Worm (Caenorhabditis elegans) whole organism, L1 larva: Measurements from ENCODE around the gene C37C3.18.

Source experiments
- C16A3.4 ChIP-seq: fragments of 150-350 bp; optimal IDR thresholded peaks from 2 replicates; lab custom pipeline; 2014; ENCODE audit warnings: missing biosample characterization, missing genetic modification characterization
- C34B4.2 ChIP-seq: sonication (generic microtip); optimal IDR thresholded peaks from 2 replicates; lab custom pipeline; 2017; ENCODE audit warnings: mild to moderate bottlenecking, missing genetic modification characterization, missing compliant biosample characterization
- F16B12.6 ChIP-seq: fragments of 150-350 bp; optimal IDR thresholded peaks from 2 replicates; lab custom pipeline; 2014; ENCODE audit warnings: missing biosample characterization, missing genetic modification characterization
- aly-2 ChIP-seq: fragments of 150-350 bp; optimal IDR thresholded peaks from 2 replicates; lab custom pipeline; 2014; ENCODE audit warnings: missing biosample characterization, missing genetic modification characterization
- ama-1 ChIP-seq: fragments of 150-350 bp; optimal IDR thresholded peaks from 2 replicates; lab custom pipeline; 2014
- ceh-63 ChIP-seq: fragments of 200-800 bp; sonication (Bioruptor generic); optimal IDR thresholded peaks from 2 replicates; lab custom pipeline; 2018; ENCODE audit warnings: mild to moderate bottlenecking, missing genetic modification characterization, missing compliant biosample characterization
- ceh-8 ChIP-seq: fragments of 200-800 bp; sonication (Bioruptor generic); optimal IDR thresholded peaks from 2 replicates; lab custom pipeline; 2018; ENCODE audit warnings: mild to moderate bottlenecking, missing genetic modification characterization, moderate library complexity, missing compliant biosample characterization
- ceh-82 ChIP-seq, 3 experiments: fragments of 150-350 bp in 1 of 3; sonication (generic microtip) in 2 of 3; optimal IDR thresholded peaks; 2 replicates each; lab custom pipeline; 2014 to 2017; ENCODE audit warnings: missing biosample characterization in 3 of 3, missing genetic modification characterization in 3 of 3
- ceh-88 ChIP-seq: fragments of 200-800 bp; sonication (Bioruptor generic); IDR thresholded peaks from 2 replicates; pipeline ENCODE4 v1.3.6; 2022; ENCODE audit warnings: missing genetic modification characterization, missing compliant biosample characterization
- ceh-90 ChIP-seq: sonication (generic microtip); optimal IDR thresholded peaks from 2 replicates; lab custom pipeline; 2016; ENCODE audit warnings: missing genetic modification characterization, missing compliant biosample characterization
- dpl-1 ChIP-seq, 3 experiments: fragments of 150-350 bp in 2 of 3; sonication (generic microtip) in 1 of 3; optimal IDR thresholded peaks; 2 replicates each; lab custom pipeline; 2014 to 2017; ENCODE audit warnings: missing biosample characterization in 3 of 3, missing genetic modification characterization in 3 of 3, missing genetic modification reagents in 3 of 3
- efl-1 ChIP-seq, 4 experiments: fragments of 150-350 bp; optimal IDR thresholded peaks in 3 of 4; peaks in 1 of 4; 1 replicate in 1 of 4; 2 replicates in 3 of 4; lab custom pipeline; 2014; ENCODE audit warnings: missing biosample characterization in 2 of 4, missing genetic modification characterization in 2 of 4, missing genetic modification reagents in 2 of 4
- egl-27 ChIP-seq, 2 experiments: fragments of 150-350 bp in 1 of 2; sonication (generic microtip); optimal IDR thresholded peaks; 3 replicates each; lab custom pipeline; 2017 to 2018; ENCODE audit warnings: missing biosample characterization in 2 of 2, missing genetic modification characterization in 2 of 2, missing genetic modification reagents in 2 of 2
- elt-2 ChIP-seq: sonication (generic microtip); optimal IDR thresholded peaks from 2 replicates; lab custom pipeline; 2016; ENCODE audit warnings: missing genetic modification characterization, mild to moderate bottlenecking, inconsistent platforms, missing compliant biosample characterization, missing genetic modification reagents
- elt-3 ChIP-seq, 6 experiments: fragments of 150-350 bp in 1 of 6; sonication (generic microtip); optimal IDR thresholded peaks; 2 replicates each; lab custom pipeline; 2017 to 2018; ENCODE audit warnings: missing biosample characterization in 6 of 6, missing genetic modification characterization in 6 of 6, inconsistent platforms in 1 of 6
- fkh-4 ChIP-seq: sonication (generic microtip); optimal IDR thresholded peaks from 2 replicates; lab custom pipeline; 2016; ENCODE audit warnings: missing compliant biosample characterization, missing genetic modification characterization, borderline replicate concordance
- fkh-8 ChIP-seq: sonication (generic microtip); optimal IDR thresholded peaks from 2 replicates; lab custom pipeline; 2016; ENCODE audit warnings: mild to moderate bottlenecking, missing genetic modification characterization, missing compliant biosample characterization
- fos-1 ChIP-seq: fragments of 150-350 bp; optimal IDR thresholded peaks from 2 replicates; lab custom pipeline; 2014; ENCODE audit warnings: missing biosample characterization, missing genetic modification characterization
- hlh-17 ChIP-seq: fragments of 200-800 bp; sonication (Bioruptor generic); optimal IDR thresholded peaks from 2 replicates; lab custom pipeline; 2018; ENCODE audit warnings: missing genetic modification characterization, mild to moderate bottlenecking, missing compliant biosample characterization, moderate library complexity, borderline replicate concordance
- hlh-4 ChIP-seq: sonication (generic microtip); optimal IDR thresholded peaks from 2 replicates; lab custom pipeline; 2016; ENCODE audit warnings: mild to moderate bottlenecking, missing genetic modification characterization, missing compliant biosample characterization
- hpl-2 ChIP-seq: fragments of 150-350 bp; optimal IDR thresholded peaks from 2 replicates; lab custom pipeline; 2014; ENCODE audit warnings: missing biosample characterization, missing genetic modification reagents, missing genetic modification characterization
- irx-1 ChIP-seq: sonication (generic microtip); optimal IDR thresholded peaks from 2 replicates; lab custom pipeline; 2016; ENCODE audit warnings: missing genetic modification characterization, missing compliant biosample characterization
- isw-1 ChIP-seq: fragments of 200-800 bp; sonication (Bioruptor generic); IDR thresholded peaks from 2 replicates; pipeline ENCODE4 v1.3.6; 2022; ENCODE audit warnings: missing genetic modification characterization, missing compliant biosample characterization
- jun-1 ChIP-seq: fragments of 150-350 bp; optimal IDR thresholded peaks from 2 replicates; lab custom pipeline; 2014; ENCODE audit warnings: missing biosample characterization, missing genetic modification reagents, missing genetic modification characterization
- lin-13 ChIP-seq: fragments of 150-350 bp; optimal IDR thresholded peaks from 2 replicates; lab custom pipeline; 2014; ENCODE audit warnings: missing biosample characterization, missing genetic modification reagents, missing genetic modification characterization
- lin-35 ChIP-seq, 2 experiments: fragments of 150-350 bp; optimal IDR thresholded peaks; 2 replicates each; lab custom pipeline; 2014; ENCODE audit warnings: missing biosample characterization in 2 of 2, missing genetic modification characterization in 2 of 2, missing genetic modification reagents in 2 of 2
- lir-3 ChIP-seq: sonication (generic microtip); optimal IDR thresholded peaks from 2 replicates; lab custom pipeline; 2016; ENCODE audit warnings: mild to moderate bottlenecking, missing genetic modification characterization, moderate library complexity, missing compliant biosample characterization; ENCODE audit not compliant: poor library complexity
- mab-9 ChIP-seq: fragments of 200-800 bp; sonication (Bioruptor generic); IDR thresholded peaks from 2 replicates; pipeline ENCODE4 v1.3.6; 2022; ENCODE audit warnings: missing genetic modification reagents, missing genetic modification characterization, missing compliant biosample characterization
- mdl-1 ChIP-seq, 2 experiments: fragments of 150-350 bp; optimal IDR thresholded peaks; 2 replicates each; lab custom pipeline; 2014 to 2017; ENCODE audit warnings: missing biosample characterization in 2 of 2, missing genetic modification characterization in 2 of 2, inconsistent platforms in 1 of 2
- mef-2 ChIP-seq: fragments of 150-350 bp; optimal IDR thresholded peaks from 2 replicates; lab custom pipeline; 2014; ENCODE audit warnings: missing biosample characterization, missing genetic modification characterization
- mep-1 ChIP-seq: fragments of 150-350 bp; optimal IDR thresholded peaks from 2 replicates; lab custom pipeline; 2014; ENCODE audit warnings: missing biosample characterization, missing genetic modification characterization
- nhr-11 ChIP-seq: fragments of 150-350 bp; optimal IDR thresholded peaks from 2 replicates; lab custom pipeline; 2014; ENCODE audit warnings: missing biosample characterization, missing genetic modification characterization
- nhr-12 ChIP-seq: sonication (generic microtip); optimal IDR thresholded peaks from 2 replicates; lab custom pipeline; 2017; ENCODE audit warnings: missing biosample characterization, missing genetic modification characterization
- nhr-19 ChIP-seq: fragments of 200-800 bp; sonication (Bioruptor generic); conservative IDR thresholded peaks from 2 replicates; pipeline ENCODE4 v1.3.6; 2022; ENCODE audit warnings: missing genetic modification characterization, missing compliant biosample characterization
- nhr-20 ChIP-seq: sonication (generic microtip); optimal IDR thresholded peaks from 2 replicates; lab custom pipeline; 2016; ENCODE audit warnings: mild to moderate bottlenecking, missing genetic modification characterization, missing compliant biosample characterization
- nhr-237 ChIP-seq: fragments of 150-350 bp; optimal IDR thresholded peaks from 2 replicates; lab custom pipeline; 2014; ENCODE audit warnings: missing biosample characterization, missing genetic modification characterization
- nhr-47 ChIP-seq: sonication (generic microtip); optimal IDR thresholded peaks from 2 replicates; lab custom pipeline; 2016; ENCODE audit warnings: mild to moderate bottlenecking, missing genetic modification characterization, moderate library complexity, missing compliant biosample characterization
- nhr-71 ChIP-seq: sonication (generic microtip); optimal IDR thresholded peaks from 2 replicates; lab custom pipeline; 2016; ENCODE audit warnings: mild to moderate bottlenecking, missing genetic modification characterization, moderate library complexity, missing compliant biosample characterization
- nhr-77 ChIP-seq: fragments of 150-350 bp; optimal IDR thresholded peaks from 2 replicates; lab custom pipeline; 2014; ENCODE audit warnings: missing biosample characterization, missing genetic modification characterization
- nhr-90 ChIP-seq: sonication (generic microtip); optimal IDR thresholded peaks from 2 replicates; lab custom pipeline; 2016; ENCODE audit warnings: mild to moderate bottlenecking, missing genetic modification characterization, missing compliant biosample characterization; ENCODE audit not compliant: poor library complexity
- pax-3 ChIP-seq: fragments of 200-800 bp; sonication (Bioruptor generic); optimal IDR thresholded peaks from 2 replicates; lab custom pipeline; 2018; ENCODE audit warnings: mild to moderate bottlenecking, missing genetic modification characterization, moderate library complexity, missing compliant biosample characterization
- pqm-1 ChIP-seq: sonication (generic microtip); optimal IDR thresholded peaks from 3 replicates; lab custom pipeline; 2017; ENCODE audit warnings: missing biosample characterization, missing genetic modification characterization
- rnt-1 ChIP-seq: sonication (generic microtip); optimal IDR thresholded peaks from 2 replicates; lab custom pipeline; 2016; ENCODE audit warnings: mild to moderate bottlenecking, missing genetic modification characterization, moderate library complexity, missing compliant biosample characterization
- skn-1 ChIP-seq: fragments of 150-350 bp; optimal IDR thresholded peaks from 2 replicates; lab custom pipeline; 2014; ENCODE audit warnings: missing biosample characterization, missing genetic modification characterization
- snpc-4 ChIP-seq: fragments of 150-350 bp; optimal IDR thresholded peaks from 2 replicates; lab custom pipeline; 2014; ENCODE audit warnings: missing biosample characterization, missing genetic modification characterization
- snu-23 ChIP-seq: sonication (generic microtip); optimal IDR thresholded peaks from 2 replicates; lab custom pipeline; 2016; ENCODE audit warnings: missing genetic modification characterization, missing compliant biosample characterization
- sox-4 ChIP-seq: sonication (generic microtip); optimal IDR thresholded peaks from 2 replicates; lab custom pipeline; 2016; ENCODE audit warnings: missing genetic modification characterization, missing compliant biosample characterization
- tlp-1 ChIP-seq: fragments of 150-350 bp; optimal IDR thresholded peaks from 2 replicates; lab custom pipeline; 2014; ENCODE audit warnings: missing biosample characterization, missing genetic modification characterization
- unc-130 ChIP-seq: fragments of 150-350 bp; optimal IDR thresholded peaks from 2 replicates; lab custom pipeline; 2017; ENCODE audit warnings: missing biosample characterization, missing genetic modification characterization, inconsistent platforms
- vab-15 ChIP-seq: sonication (generic microtip); optimal IDR thresholded peaks from 2 replicates; lab custom pipeline; 2017; ENCODE audit warnings: missing genotype, mild to moderate bottlenecking, missing genetic modification characterization, missing compliant biosample characterization
- zag-1 ChIP-seq: fragments of 150-350 bp; optimal IDR thresholded peaks from 2 replicates; lab custom pipeline; 2014; ENCODE audit warnings: missing biosample characterization, missing genetic modification characterization
- zip-4 ChIP-seq: fragments of 200-800 bp; sonication (Bioruptor generic); optimal IDR thresholded peaks from 2 replicates; lab custom pipeline; 2018; ENCODE audit warnings: mild to moderate bottlenecking, missing genetic modification characterization, moderate library complexity, missing compliant biosample characterization

The C37C3.18 gene

DNA sequence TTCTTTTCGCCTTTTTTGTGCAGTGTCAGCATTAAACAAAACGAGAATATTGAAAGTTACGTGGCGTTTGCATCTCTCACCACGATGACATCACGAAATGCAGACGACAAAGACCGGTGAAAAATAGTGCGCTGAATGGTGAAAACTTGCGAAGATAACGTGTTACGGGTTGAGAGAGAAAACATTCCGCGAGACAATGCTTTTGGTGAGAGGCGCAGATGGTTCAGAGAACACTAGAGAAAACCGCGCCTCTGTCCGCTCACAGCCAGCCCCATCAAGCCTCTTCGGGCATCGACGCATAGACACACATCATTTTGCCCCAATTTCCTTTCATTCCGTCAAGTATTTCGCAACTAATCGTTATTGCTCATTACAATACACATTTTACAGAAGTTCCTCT is at the start of gene C37C3.18, which contains the start of gene C37C3.9:
Gene C37C3.18 (plus strand): TSS at position 391 of the 400 bp plus-strand sequence.
Gene C37C3.9 (minus strand): TSS at position 98 of the 400 bp plus-strand sequence.
- peak; percentile 85 for TF ChIP-seq nhr-77 (tag; lab: Kevin White, UChicago)
- TF ChIP-seq ceh-8 (GFP tag; lab: Kevin White, UChicago) = peak; percentile 27
- peak; percentile 81 for TF ChIP-seq rnt-1 (tag; lab: Kevin White, UChicago)
- TF ChIP-seq nhr-11 (tag; lab: Kevin White, UChicago) = peak; percentile 51
- peak; percentile 85 to 97 for TF ChIP-seq efl-1 (optimal IDR thresholded peaks at IDR 0.05; lab: Kevin White, UChicago)
- peak; percentile 54 to 90 for TF ChIP-seq efl-1 (GFP tag; optimal IDR thresholded peaks at IDR 0.05 in 1 of 2; lab: Kevin White, UChicago)
- peak; percentile 82 for TF ChIP-seq C16A3.4
- TF ChIP-seq isw-1 (GFP tag; lab: Robert Waterston, UW) = peak; percentile 77
- peak; percentile 76 for TF ChIP-seq lin-13 (GFP tag; lab: Kevin White, UChicago)
- TF ChIP-seq sox-4 (tag; lab: Kevin White, UChicago) = peak; percentile 3
- peak; percentile 75 for TF ChIP-seq nhr-19 (GFP tag; lab: Robert Waterston, UW)
- TF ChIP-seq elt-3 (tag; optimal IDR thresholded peaks at IDR 0.05; lab: Kevin White, UChicago) = peak in 1 of 6 experiments; percentile 47
- peak; percentile 32 for TF ChIP-seq F16B12.6 (tag; lab: Kevin White, UChicago)
- no peak for TF ChIP-seq mef-2 (tag; lab: Kevin White, UChicago)
- peak; percentile 85 for TF ChIP-seq nhr-47 (tag; lab: Kevin White, UChicago)
- peak; percentile 90 for TF ChIP-seq nhr-71 (tag; lab: Kevin White, UChicago)
- TF ChIP-seq dpl-1 (GFP tag; optimal IDR thresholded peaks at IDR 0.05; lab: Kevin White, UChicago) = peak; percentile 52 to 60 (median 52)
- no peak for TF ChIP-seq nhr-12 (tag; lab: Kevin White, UChicago)
- peak; percentile 82 for TF ChIP-seq skn-1 (tag; lab: Kevin White, UChicago)
- peak; percentile 80 for TF ChIP-seq nhr-20 (tag; lab: Kevin White, UChicago)
- peak in 1 of 2 experiments; percentile 84 for TF ChIP-seq mdl-1 (tag; optimal IDR thresholded peaks at IDR 0.05; lab: Kevin White, UChicago)
- peak; percentile 29; the same call in 1 of the 2 replicates for TF ChIP-seq ceh-88 (GFP tag; lab: Robert Waterston, UW)
- TF ChIP-seq pax-3 = peak; percentile 45
- no peak for TF ChIP-seq fkh-4 (tag; lab: Kevin White, UChicago)
- peak; percentile 38 for TF ChIP-seq aly-2
- TF ChIP-seq ama-1 (lab: Kevin White, UChicago) = no peak
- peak; percentile 87 for TF ChIP-seq fkh-8 (tag; lab: Kevin White, UChicago)
- peak; percentile 51 for TF ChIP-seq unc-130 (tag; lab: Kevin White, UChicago)
- TF ChIP-seq irx-1 (tag; lab: Kevin White, UChicago) = peak; percentile 14
- peak; percentile 60 for TF ChIP-seq snpc-4 (tag; lab: Kevin White, UChicago)
- TF ChIP-seq zip-4 (GFP tag; lab: Kevin White, UChicago) = peak; percentile 37
- TF ChIP-seq hlh-4 (tag; lab: Kevin White, UChicago) = no peak
- TF ChIP-seq ceh-82 (tag; optimal IDR thresholded peaks at IDR 0.05; lab: Kevin White, UChicago) = peak; percentile 72 to 82 (median 81)
- TF ChIP-seq pqm-1 (tag; lab: Kevin White, UChicago) = no peak
- TF ChIP-seq zag-1 (tag; lab: Kevin White, UChicago) = peak; percentile 39
- no peak for TF ChIP-seq lir-3 (tag; lab: Kevin White, UChicago)
- no peak for TF ChIP-seq hlh-17 (GFP tag; lab: Kevin White, UChicago)
- no peak for TF ChIP-seq ceh-63 (GFP tag; lab: Kevin White, UChicago)
- TF ChIP-seq tlp-1 (tag; lab: Kevin White, UChicago) = no peak
- peak; percentile 61 for TF ChIP-seq nhr-237 (tag; lab: Kevin White, UChicago)
- TF ChIP-seq lin-35 (GFP tag; optimal IDR thresholded peaks at IDR 0.05; lab: Kevin White, UChicago) = peak; percentile 74 to 82
- TF ChIP-seq hpl-2 = peak; percentile 84
- TF ChIP-seq mab-9 = peak; percentile 27; the same call in 1 of the 2 replicates
- TF ChIP-seq egl-27 (tag; optimal IDR thresholded peaks at IDR 0.05; lab: Kevin White, UChicago) = peak; percentile 5 to 15
- TF ChIP-seq mep-1 (tag; lab: Kevin White, UChicago) = peak; percentile 78
- TF ChIP-seq fos-1 (tag; lab: Kevin White, UChicago) = peak; percentile 80
- no peak for TF ChIP-seq ceh-90 (tag; lab: Kevin White, UChicago)
- peak; percentile 58 for TF ChIP-seq elt-2
- TF ChIP-seq vab-15 = no peak
- TF ChIP-seq nhr-90 (tag; lab: Kevin White, UChicago) = peak; percentile 48
- peak; percentile 89 for TF ChIP-seq snu-23
- TF ChIP-seq jun-1 (tag; lab: Kevin White, UChicago) = peak; percentile 83
- TF ChIP-seq C34B4.2 = no peak
